Worm (Caenorhabditis elegans) whole organism, late embryonic: Measurements from ENCODE around the gene abf-6.

ENCODE experiments used
- ahr-1 ChIP-seq: sonication (generic microtip); optimal IDR thresholded peaks from 2 replicates; lab custom pipeline; 2016; ENCODE audit warnings: missing genetic modification characterization, missing compliant biosample characterization
- eyg-1 ChIP-seq: sonication (generic microtip); optimal IDR thresholded peaks from 2 replicates; lab custom pipeline; 2016; ENCODE audit warnings: missing genotype, missing genetic modification characterization, missing compliant biosample characterization
- fkh-10 ChIP-seq: fragments of 150-350 bp; optimal IDR thresholded peaks from 2 replicates; lab custom pipeline; 2014; ENCODE audit warnings: missing biosample characterization, missing genetic modification reagents, missing genetic modification characterization
- nfya-1 ChIP-seq: sonication (generic microtip); optimal IDR thresholded peaks from 2 replicates; lab custom pipeline; 2017; ENCODE audit warnings: missing genetic modification characterization, mild to moderate bottlenecking, missing compliant biosample characterization, antibody characterized with exemption, moderate library complexity
- pag-3 ChIP-seq: sonication (generic microtip); optimal IDR thresholded peaks from 2 replicates; lab custom pipeline; 2016; ENCODE audit warnings: missing compliant biosample characterization, missing genetic modification characterization, borderline replicate concordance
- pros-1 ChIP-seq: fragments of 150-350 bp; optimal IDR thresholded peaks from 2 replicates; lab custom pipeline; 2014; ENCODE audit warnings: missing biosample characterization, missing genetic modification reagents, missing genetic modification characterization
- sox-2 ChIP-seq: fragments of 200-800 bp; sonication (Bioruptor generic); IDR thresholded peaks from 2 replicates; pipeline ENCODE4 v1.3.6; 2022; ENCODE audit warnings: missing genetic modification reagents, missing genetic modification characterization, missing compliant biosample characterization
- tbx-2 ChIP-seq: sonication (generic microtip); optimal IDR thresholded peaks from 2 replicates; lab custom pipeline; 2016; ENCODE audit warnings: missing genetic modification characterization, missing compliant biosample characterization
- unc-42 ChIP-seq: sonication (generic microtip); optimal IDR thresholded peaks from 2 replicates; lab custom pipeline; 2016; ENCODE audit warnings: missing genotype, missing genetic modification characterization, missing compliant biosample characterization

DNA sequence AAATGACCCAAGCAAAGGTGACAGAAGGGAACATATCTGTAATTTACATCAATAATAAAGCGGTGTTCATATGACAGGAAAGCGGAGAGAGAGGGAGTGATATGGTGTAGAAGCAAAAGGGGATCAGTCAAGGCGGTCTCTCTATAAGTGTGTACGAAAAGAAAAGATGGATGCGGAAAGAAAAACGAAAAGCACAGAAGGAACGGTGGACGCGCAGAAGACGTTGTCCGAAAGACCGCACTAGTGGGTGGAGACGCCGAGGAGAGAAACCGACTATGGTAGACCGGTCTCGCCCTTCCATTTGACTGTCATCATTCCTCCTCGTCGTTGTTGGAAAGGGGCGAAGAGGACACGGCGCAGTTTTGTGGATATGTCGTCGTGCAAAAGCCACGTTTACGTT lies 49.1 kb downstream of the abf-6 start, which contains the start of gene C52G5.2:
- TF ChIP-seq pag-3 (no peak), nfya-1 (tag; lab: Kevin White, UChicago) (no peak), fkh-10 (GFP tag; lab: Kevin White, UChicago) (no peak), eyg-1 (tag; lab: Kevin White, UChicago) (no peak), unc-42 (no peak), pros-1 (tag; lab: Kevin White, UChicago) (no peak), ahr-1 (tag; lab: Kevin White, UChicago) (no peak), tbx-2 (tag; lab: Kevin White, UChicago) (no peak), sox-2 (GFP tag; lab: Robert Waterston, UW) (no peak)
